Fruit fly (Drosophila melanogaster) whole organism, larva: Measurements from ENCODE around the gene CG14506.

ENCODE experiments used
- noc ChIP-seq: fragments of 200-800 bp; sonication (Bioruptor generic); optimal IDR thresholded peaks from 3 replicates; lab custom pipeline; 2019; ENCODE audit warnings: missing biosample characterization, mild to moderate bottlenecking, missing genetic modification characterization, moderate library complexity

Gene CG14506

dm6 chr3R:29259466-29260132 is 37.4 kb downstream of the CG14506 start:
- no peak for TF ChIP-seq noc (tag; lab: Kevin White, UChicago)

dm6 chr3R:29257890-29258691 is 38.9 kb downstream of the CG14506 start:
- no peak for TF ChIP-seq noc (tag; lab: Kevin White, UChicago)

- no peak for TF ChIP-seq noc (tag; lab: Kevin White, UChicago)
These were observed 40.1 kb downstream of the CG14506 start for dm6 chr3R:29256811-29257439.

dm6 chr3R:29255963-29256527 is 40.9 kb downstream of the CG14506 start, which contains the start of gene CG45544:
CG45544 (plus strand) TSS chr3R:29256485.
- no peak for TF ChIP-seq noc (tag; lab: Kevin White, UChicago)

dm6 chr3R:29255166-29255962 is 41.6 kb downstream of the CG14506 start, which contains the start of gene stg:
stg (minus strand) TSS chr3R:29255800.
- no peak for TF ChIP-seq noc (tag; lab: Kevin White, UChicago)

- TF ChIP-seq noc (tag; lab: Kevin White, UChicago): no peak
These were observed 42.6 kb downstream of the CG14506 start for dm6 chr3R:29254383-29254782.

- no peak for TF ChIP-seq noc (tag; lab: Kevin White, UChicago)
These were observed 43.1 kb downstream of the CG14506 start for dm6 chr3R:29253874-29254273.

- no peak for TF ChIP-seq noc (tag; lab: Kevin White, UChicago)
These were observed 45.6 kb downstream of the CG14506 start for dm6 chr3R:29251418-29251817.

dm6 chr3R:29250272-29251018 is 46.5 kb downstream of the CG14506 start, which contains the start of gene SP1029:
SP1029 (minus strand) TSS chr3R:29250451.
- no peak for TF ChIP-seq noc (tag; lab: Kevin White, UChicago)

- no peak for TF ChIP-seq noc (tag; lab: Kevin White, UChicago)
These were observed 52.3 kb downstream of the CG14506 start, which contains the start of gene CG31445 for dm6 chr3R:29244727-29245126. CG31445 (minus strand) TSS chr3R:29244827.
